Fruit fly (Drosophila melanogaster) whole organism, adult: ENCODE data around the gene CG16953.

Source experiments
- CG11617 ChIP-seq: fragments of 200-800 bp; sonication (Bioruptor generic); optimal IDR thresholded peaks from 2 replicates; lab custom pipeline; 2017; ENCODE audit warnings: mild to moderate bottlenecking, missing biosample characterization, missing genetic modification reagents, missing genetic modification characterization
- CG12768 ChIP-seq: fragments of 200-800 bp; sonication (Bioruptor generic); optimal IDR thresholded peaks from 2 replicates; lab custom pipeline; 2017; ENCODE audit warnings: missing biosample characterization, missing genetic modification characterization, mild to moderate bottlenecking, moderate library complexity, missing genetic modification reagents
- CG14711 ChIP-seq: fragments of 200-800 bp; sonication (Bioruptor generic); optimal IDR thresholded peaks from 2 replicates; lab custom pipeline; 2018; ENCODE audit warnings: missing biosample characterization, mild to moderate bottlenecking, missing genetic modification characterization, moderate library complexity
- CG1620 ChIP-seq: fragments of 200-800 bp; sonication (Bioruptor generic); optimal IDR thresholded peaks from 2 replicates; lab custom pipeline; 2016; ENCODE audit warnings: missing biosample characterization, missing genetic modification characterization
- CG33017 ChIP-seq: fragments of 200-800 bp; sonication (Bioruptor generic); optimal IDR thresholded peaks from 2 replicates; lab custom pipeline; 2018; ENCODE audit warnings: missing biosample characterization, mild to moderate bottlenecking, missing genetic modification characterization, moderate library complexity
- CG5204 ChIP-seq: fragments of 200-800 bp; sonication (Bioruptor generic); optimal IDR thresholded peaks from 2 replicates; lab custom pipeline; 2016; ENCODE audit warnings: missing biosample characterization, missing genetic modification characterization
- CG7045 ChIP-seq: fragments of 200-800 bp; sonication (Bioruptor generic); optimal IDR thresholded peaks from 2 replicates; lab custom pipeline; 2017; ENCODE audit warnings: missing biosample characterization, mild to moderate bottlenecking, missing genetic modification characterization
- CG7101 ChIP-seq: fragments of 200-800 bp; sonication (Bioruptor generic); optimal IDR thresholded peaks from 2 replicates; lab custom pipeline; 2018; ENCODE audit warnings: missing biosample characterization, mild to moderate bottlenecking, missing genetic modification characterization, moderate library complexity
- Clk ChIP-seq: fragments of 200-800 bp; sonication (Bioruptor generic); optimal IDR thresholded peaks from 2 replicates; lab custom pipeline; 2017; ENCODE audit warnings: missing biosample characterization, missing genetic modification characterization
- Crg-1 ChIP-seq: fragments of 200-800 bp; sonication (Bioruptor generic); optimal IDR thresholded peaks from 2 replicates; lab custom pipeline; 2016; ENCODE audit warnings: missing biosample characterization, missing genetic modification characterization
- Hr96 ChIP-seq: fragments of 200-800 bp; sonication (Bioruptor generic); optimal IDR thresholded peaks from 2 replicates; lab custom pipeline; 2016; ENCODE audit warnings: missing biosample characterization, missing genetic modification characterization
- Mnt ChIP-seq: fragments of 200-800 bp; sonication (Bioruptor generic); optimal IDR thresholded peaks from 2 replicates; lab custom pipeline; 2016; ENCODE audit warnings: missing biosample characterization, mild to moderate bottlenecking, missing genetic modification characterization
- bab1 ChIP-seq: fragments of 200-800 bp; sonication (Bioruptor generic); optimal IDR thresholded peaks from 3 replicates; lab custom pipeline; 2019; ENCODE audit warnings: missing biosample characterization, mild to moderate bottlenecking, missing genetic modification characterization, moderate library complexity
- cic ChIP-seq: fragments of 200-800 bp; sonication (Bioruptor generic); optimal IDR thresholded peaks from 2 replicates; lab custom pipeline; 2017; ENCODE audit warnings: missing biosample characterization, mild to moderate bottlenecking, missing genetic modification characterization, moderate library complexity
- cnc ChIP-seq, 2 experiments: fragments of >200 bp; optimal IDR thresholded peaks; 2 replicates each; lab custom pipeline; 2017
- kay ChIP-seq: fragments of 200-800 bp; sonication (Bioruptor generic); peaks from one replicate; lab custom pipeline; 2016; ENCODE audit warnings: missing biosample characterization, missing genetic modification characterization, borderline replicate concordance
- ovo ChIP-seq: fragments of 200-800 bp; sonication (Bioruptor generic); optimal IDR thresholded peaks from 2 replicates; lab custom pipeline; 2016; ENCODE audit warnings: missing biosample characterization, missing genetic modification characterization
- pad ChIP-seq: fragments of 200-800 bp; sonication (Bioruptor generic); optimal IDR thresholded peaks from 3 replicates; lab custom pipeline; 2017; ENCODE audit warnings: missing biosample characterization, missing genetic modification characterization, mild to moderate bottlenecking, moderate library complexity, missing genetic modification reagents
- tj ChIP-seq: fragments of 200-800 bp; sonication (Bioruptor generic); optimal IDR thresholded peaks from 3 replicates; lab custom pipeline; 2017; ENCODE audit warnings: missing biosample characterization, mild to moderate bottlenecking, missing genetic modification characterization, moderate library complexity
- toe ChIP-seq: fragments of 200-800 bp; sonication (Bioruptor generic); optimal IDR thresholded peaks from 2 replicates; lab custom pipeline; 2016; ENCODE audit warnings: missing biosample characterization, missing genetic modification characterization

CG16953 gene

dm6 chr3R:20579816-20580215 is 5.8 kb downstream of the CG16953 start, which contains the start of the genes EloB and Srp14:
TSS of gene EloB (minus strand) at chr3R:20579850.
TSS of gene Srp14 (plus strand) at chr3R:20580115.
- TF ChIP-seq CG14711 (tag; lab: Kevin White, UChicago): peak; percentile 81
- peak; percentile 70 for TF ChIP-seq CG7045 (GFP tag; lab: Kevin White, UChicago)
- TF ChIP-seq kay (GFP tag; lab: Kevin White, UChicago): no peak
- peak; percentile 90 for TF ChIP-seq CG7101 (tag; lab: Kevin White, UChicago)
- peak; percentile 94 for TF ChIP-seq bab1 (GFP tag; lab: Kevin White, UChicago)
- peak; percentile 71 for TF ChIP-seq Clk (GFP tag; lab: Kevin White, UChicago)
- TF ChIP-seq CG33017: peak; percentile 79
- TF ChIP-seq cnc (optimal IDR thresholded peaks at IDR 0.05; lab: Kevin White, UChicago): no peak
- peak; percentile 70 for TF ChIP-seq cic (GFP tag; lab: Kevin White, UChicago)
- TF ChIP-seq Hr96 (GFP tag; lab: Kevin White, UChicago): no peak
- TF ChIP-seq CG5204 (GFP tag; lab: Kevin White, UChicago): no peak
- no peak for TF ChIP-seq toe (GFP tag; lab: Kevin White, UChicago)
- TF ChIP-seq CG12768 (GFP tag; lab: Kevin White, UChicago): peak; percentile 78
- peak; percentile 67 for TF ChIP-seq tj (GFP tag; lab: Kevin White, UChicago)
- TF ChIP-seq Crg-1 (GFP tag; lab: Kevin White, UChicago): peak; percentile 79
- TF ChIP-seq pad (GFP tag; lab: Kevin White, UChicago): peak; percentile 71
- TF ChIP-seq CG1620: peak; percentile 91
- TF ChIP-seq ovo (GFP tag; lab: Kevin White, UChicago): peak; percentile 71
- peak; percentile 85 for TF ChIP-seq Mnt
- TF ChIP-seq CG11617: peak; percentile 91

DNA sequence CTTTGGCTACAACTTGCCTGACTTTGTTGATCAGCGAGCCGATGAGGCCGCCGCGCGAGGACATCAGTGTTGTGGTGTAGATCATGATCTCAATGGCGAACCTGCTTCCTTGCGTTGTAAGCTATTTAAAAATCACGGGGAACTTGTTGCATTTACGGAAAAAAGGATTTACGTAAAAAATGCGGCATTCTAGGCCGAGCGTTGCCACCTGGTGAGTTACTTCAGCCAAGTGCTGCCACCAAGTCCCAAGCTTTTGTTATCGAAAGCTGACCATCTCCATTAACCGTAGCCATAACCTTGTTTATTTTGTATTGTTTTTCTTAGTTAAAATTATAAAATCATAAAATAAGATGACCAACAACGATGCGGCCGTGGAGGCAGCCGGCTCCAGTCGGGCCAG is 8.8 kb downstream of the CG16953 start, which contains the start of the genes TFAM and CG5412:
Gene TFAM (minus strand): TSS at position 222 of the 400 bp plus-strand sequence.
Gene CG5412 (plus strand): TSS at position 265 of the 400 bp plus-strand sequence.
- no peak for TF ChIP-seq ovo (GFP tag; lab: Kevin White, UChicago)
- TF ChIP-seq CG1620: peak; percentile 15
- peak; percentile 40 for TF ChIP-seq Mnt
- TF ChIP-seq CG7045 (GFP tag; lab: Kevin White, UChicago): no peak
- no peak for TF ChIP-seq Hr96 (GFP tag; lab: Kevin White, UChicago)

DNA sequence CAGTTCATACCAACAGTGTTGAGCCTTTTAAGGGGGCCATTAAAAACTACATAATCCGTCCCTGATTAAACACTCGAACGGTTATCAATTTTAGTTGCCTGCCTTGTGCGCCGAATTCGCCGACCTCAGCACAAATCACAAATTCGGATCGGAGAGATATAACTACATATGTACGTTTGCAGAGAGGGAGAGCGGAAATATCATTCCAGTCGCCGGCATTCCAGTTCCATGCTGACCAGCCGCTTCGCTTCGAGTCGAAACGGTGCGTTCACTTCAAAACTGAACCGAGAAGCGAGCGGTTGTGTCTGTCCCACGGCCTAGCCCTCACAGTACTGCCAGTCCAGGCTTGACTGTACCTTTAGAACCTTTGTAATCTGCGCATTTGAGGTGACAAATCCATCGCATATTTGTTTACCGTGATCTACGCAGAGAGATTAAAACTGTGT is 11.1 kb downstream of the CG16953 start:
- TF ChIP-seq CG11617 (peak; percentile 13), CG7101 (tag; lab: Kevin White, UChicago) (no peak), pad (GFP tag; lab: Kevin White, UChicago) (peak; percentile 68), CG33017 (peak; percentile 24), cnc (optimal IDR thresholded peaks at IDR 0.05; lab: Kevin White, UChicago) (no peak), ovo (GFP tag; lab: Kevin White, UChicago) (peak; percentile 6), Crg-1 (GFP tag; lab: Kevin White, UChicago) (peak; percentile 35), tj (GFP tag; lab: Kevin White, UChicago) (peak; percentile 95), kay (GFP tag; lab: Kevin White, UChicago) (no peak), CG7045 (GFP tag; lab: Kevin White, UChicago) (no peak), toe (GFP tag; lab: Kevin White, UChicago) (no peak), CG5204 (GFP tag; lab: Kevin White, UChicago) (no peak), Clk (GFP tag; lab: Kevin White, UChicago) (no peak), CG1620 (peak; percentile 1), Mnt (peak; percentile 84), bab1 (GFP tag; lab: Kevin White, UChicago) (peak; percentile 51), CG12768 (GFP tag; lab: Kevin White, UChicago) (peak; percentile 69), cic (GFP tag; lab: Kevin White, UChicago) (peak; percentile 28), Hr96 (GFP tag; lab: Kevin White, UChicago) (no peak), CG14711 (tag; lab: Kevin White, UChicago) (no peak)

dm6 chr3R:20573326-20573725 is 12.3 kb downstream of the CG16953 start:
- TF ChIP-seq CG7101 (tag; lab: Kevin White, UChicago) (no peak), Clk (GFP tag; lab: Kevin White, UChicago) (no peak), toe (GFP tag; lab: Kevin White, UChicago) (no peak), CG5204 (GFP tag; lab: Kevin White, UChicago) (no peak), Crg-1 (GFP tag; lab: Kevin White, UChicago) (no peak), tj (GFP tag; lab: Kevin White, UChicago) (no peak), kay (GFP tag; lab: Kevin White, UChicago) (no peak), CG11617 (no peak), CG14711 (tag; lab: Kevin White, UChicago) (no peak), ovo (GFP tag; lab: Kevin White, UChicago) (no peak), bab1 (GFP tag; lab: Kevin White, UChicago) (no peak), cic (GFP tag; lab: Kevin White, UChicago) (no peak)

- TF ChIP-seq cic (GFP tag; lab: Kevin White, UChicago): no peak
These were observed 18.0 kb downstream of the CG16953 start for dm6 chr3R:20567507-20568222.

DNA sequence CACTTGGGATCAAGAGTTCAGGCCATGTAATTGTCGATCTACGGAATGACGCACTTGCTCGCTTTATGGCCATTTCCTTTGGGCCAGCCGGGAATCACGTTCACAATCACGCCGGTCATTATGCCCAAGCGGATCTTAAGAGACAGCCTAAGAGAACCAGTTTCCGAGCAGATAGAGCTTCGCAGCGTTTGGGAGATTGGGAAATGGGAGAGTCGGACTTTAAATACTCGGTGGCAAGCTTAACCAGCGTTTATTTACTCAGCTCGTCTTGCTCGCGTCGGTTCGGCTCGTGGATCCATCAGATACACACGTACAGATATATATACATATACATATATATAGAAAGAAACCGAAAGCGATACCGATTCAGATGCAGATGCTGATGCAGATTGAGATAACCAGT is 20.1 kb downstream of the CG16953 start:
- TF ChIP-seq tj (GFP tag; lab: Kevin White, UChicago) (peak; percentile 42), CG1620 (no peak), CG11617 (no peak), CG12768 (GFP tag; lab: Kevin White, UChicago) (no peak), pad (GFP tag; lab: Kevin White, UChicago) (no peak), ovo (GFP tag; lab: Kevin White, UChicago) (no peak), Hr96 (GFP tag; lab: Kevin White, UChicago) (no peak), CG33017 (no peak)
